Fruit fly (Drosophila melanogaster) whole organism, embryonic: ENCODE data around the gene CG31141.

Experiments
- Atf6 ChIP-seq: fragments of 200-800 bp; sonication (Bioruptor generic); IDR thresholded peaks from 2 replicates; pipeline ENCODE4 v1.3.6; 2022; ENCODE audit warnings: missing biosample characterization, missing genetic modification characterization
- CG12236 ChIP-seq: fragments of 200-800 bp; sonication (Bioruptor generic); optimal IDR thresholded peaks from 2 replicates; lab custom pipeline; 2016; ENCODE audit warnings: missing biosample characterization, missing genetic modification characterization
- CG1233 ChIP-seq: fragments of 200-800 bp; sonication (Bioruptor generic); optimal IDR thresholded peaks from 4 replicates; lab custom pipeline; 2018; ENCODE audit warnings: missing biosample characterization, mild to moderate bottlenecking, missing genetic modification characterization
- CG13296 ChIP-seq: fragments of 200-800 bp; sonication (Bioruptor generic); optimal IDR thresholded peaks from 3 replicates; lab custom pipeline; 2018; ENCODE audit warnings: missing biosample characterization, mild to moderate bottlenecking, missing genetic modification characterization
- CG13624 ChIP-seq: fragments of 200-800 bp; sonication (Bioruptor generic); optimal IDR thresholded peaks from 2 replicates; lab custom pipeline; 2016; ENCODE audit warnings: missing biosample characterization, missing genetic modification characterization
- CG14860 ChIP-seq: fragments of 200-800 bp; sonication (Bioruptor generic); IDR thresholded peaks from 3 replicates; pipeline ENCODE4 v1.3.6; 2022; ENCODE audit warnings: missing biosample characterization, missing genetic modification characterization; ENCODE audit not compliant: partially characterized antibody
- CG15479 ChIP-seq: fragments of 200-800 bp; sonication (Bioruptor generic); optimal IDR thresholded peaks from 3 replicates; lab custom pipeline; 2019; ENCODE audit warnings: missing biosample characterization, mild to moderate bottlenecking, missing genetic modification characterization, moderate library complexity
- CG1603 ChIP-seq: fragments of 200-800 bp; sonication (Bioruptor generic); optimal IDR thresholded peaks from 2 replicates; lab custom pipeline; 2019; ENCODE audit warnings: missing biosample characterization, mild to moderate bottlenecking, missing genetic modification characterization, moderate library complexity
- CG16863 ChIP-seq: fragments of 200-800 bp; sonication (Bioruptor generic); optimal IDR thresholded peaks from 3 replicates; lab custom pipeline; 2016; ENCODE audit warnings: missing biosample characterization, missing genetic modification characterization
- CG18011 ChIP-seq: fragments of 200-800 bp; sonication (Bioruptor generic); optimal IDR thresholded peaks from 2 replicates; lab custom pipeline; 2017; ENCODE audit warnings: missing biosample characterization, missing genetic modification characterization, mild to moderate bottlenecking, moderate library complexity, missing genotype
- CG2875 ChIP-seq: fragments of 200-800 bp; sonication (Bioruptor generic); optimal IDR thresholded peaks from 2 replicates; lab custom pipeline; 2017; ENCODE audit warnings: missing biosample characterization, mild to moderate bottlenecking, missing genetic modification characterization, missing genetic modification reagents
- CG2889 ChIP-seq: fragments of 200-800 bp; sonication (Bioruptor generic); IDR thresholded peaks from 3 replicates; pipeline ENCODE4 v1.3.6; 2022; ENCODE audit warnings: missing biosample characterization, missing genetic modification characterization
- CG31388 ChIP-seq: fragments of 200-800 bp; sonication (Bioruptor generic); optimal IDR thresholded peaks from 2 replicates; lab custom pipeline; 2016; ENCODE audit warnings: missing biosample characterization, missing genetic modification characterization
- CG4404 ChIP-seq: fragments of 200-800 bp; sonication (Bioruptor generic); IDR thresholded peaks from 2 replicates; pipeline ENCODE4 v1.3.6; 2022; ENCODE audit warnings: missing biosample characterization, missing genetic modification characterization
- CG8478 ChIP-seq: fragments of >200 bp; optimal IDR thresholded peaks from 2 replicates; lab custom pipeline; 2018
- CTCF ChIP-seq: fragments of 200-800 bp; sonication (Bioruptor generic); optimal IDR thresholded peaks from 2 replicates; lab custom pipeline; 2017; ENCODE audit warnings: missing biosample characterization, mild to moderate bottlenecking, missing genetic modification characterization, moderate library complexity
- CrebB ChIP-seq: fragments of 200-800 bp; sonication (Bioruptor generic); optimal IDR thresholded peaks from 3 replicates; lab custom pipeline; 2018; ENCODE audit warnings: missing biosample characterization, mild to moderate bottlenecking, missing genetic modification characterization
- Deaf1 ChIP-seq: fragments of 200-800 bp; optimal IDR thresholded peaks from 3 replicates; lab custom pipeline; 2019; ENCODE audit warnings: missing biosample characterization, mild to moderate bottlenecking, missing genetic modification characterization, moderate library complexity
- Dek ChIP-seq: fragments of 200-800 bp; sonication (Bioruptor generic); optimal IDR thresholded peaks from 3 replicates; lab custom pipeline; 2019; ENCODE audit warnings: missing biosample characterization, mild to moderate bottlenecking, missing genetic modification characterization, moderate library complexity
- Ets97D ChIP-seq: fragments of 200-800 bp; sonication (Bioruptor generic); optimal IDR thresholded peaks from 3 replicates; lab custom pipeline; 2016; ENCODE audit warnings: missing biosample characterization, missing genetic modification characterization
- Fer1 ChIP-seq: fragments of 200-800 bp; sonication (Bioruptor generic); optimal IDR thresholded peaks from 2 replicates; lab custom pipeline; 2017; ENCODE audit warnings: missing biosample characterization, mild to moderate bottlenecking, missing genetic modification characterization
- H15 ChIP-seq: fragments of 200-800 bp; sonication (Bioruptor generic); IDR thresholded peaks from 3 replicates; pipeline ENCODE4 v1.3.6; 2022; ENCODE audit warnings: missing biosample characterization, missing genetic modification characterization
- HHEX ChIP-seq: fragments of 200-800 bp; sonication (Bioruptor generic); optimal IDR thresholded peaks from 3 replicates; lab custom pipeline; 2017; ENCODE audit warnings: missing biosample characterization, mild to moderate bottlenecking, missing genetic modification characterization, missing genetic modification reagents
- Hr39 ChIP-seq: fragments of >200 bp; optimal IDR thresholded peaks from 2 replicates; lab custom pipeline; 2017
- Jarid2 ChIP-seq: fragments of 200-800 bp; sonication (Bioruptor generic); optimal IDR thresholded peaks from 3 replicates; lab custom pipeline; 2017; ENCODE audit warnings: mild to moderate bottlenecking, missing biosample characterization, missing genetic modification reagents, missing genetic modification characterization
- Max ChIP-seq: fragments of 200-800 bp; sonication (Bioruptor generic); optimal IDR thresholded peaks from 2 replicates; lab custom pipeline; 2016; ENCODE audit warnings: missing biosample characterization, mild to moderate bottlenecking, missing genetic modification characterization
- Nf-YB ChIP-seq: fragments of 200-800 bp; sonication (Bioruptor generic); optimal IDR thresholded peaks from 3 replicates; lab custom pipeline; 2019; ENCODE audit warnings: missing biosample characterization, mild to moderate bottlenecking, missing genetic modification characterization, moderate library complexity
- Sry-β ChIP-seq: fragments of 200-800 bp; sonication (Bioruptor generic); optimal IDR thresholded peaks from 2 replicates; lab custom pipeline; 2018; ENCODE audit warnings: missing biosample characterization, mild to moderate bottlenecking, missing genetic modification characterization, moderate library complexity
- Taf1 ChIP-seq: fragments of 200-800 bp; sonication (Bioruptor generic); IDR thresholded peaks from 2 replicates; pipeline ENCODE4 v1.3.6; 2022; ENCODE audit warnings: missing biosample characterization, missing genetic modification characterization
- Trl ChIP-seq, 3 experiments: fragments of >200 bp in 2 of 3; fragments of 200-800 bp in 1 of 3; sonication (Bioruptor generic) in 1 of 3; optimal IDR thresholded peaks; 2 replicates in 1 of 3; 3 replicates in 2 of 3; lab custom pipeline; 2016 to 2017; ENCODE audit warnings: missing biosample characterization in 1 of 3, missing genetic modification characterization in 1 of 3
- al ChIP-seq: fragments of 200-800 bp; sonication (Bioruptor generic); IDR thresholded peaks from 2 replicates; pipeline ENCODE4 v1.3.6; 2022; ENCODE audit warnings: missing biosample characterization, missing genetic modification characterization
- ash1 ChIP-seq: fragments of 200-800 bp; sonication (Bioruptor generic); optimal IDR thresholded peaks from 2 replicates; lab custom pipeline; 2018; ENCODE audit warnings: missing biosample characterization, mild to moderate bottlenecking, missing genetic modification characterization
- br ChIP-seq: fragments of >200 bp; optimal IDR thresholded peaks from 2 replicates; lab custom pipeline; 2017
- crc ChIP-seq: fragments of 200-800 bp; sonication (Bioruptor generic); optimal IDR thresholded peaks from 2 replicates; lab custom pipeline; 2016; ENCODE audit warnings: missing biosample characterization, missing genetic modification characterization
- dan ChIP-seq: fragments of 200-800 bp; sonication (Bioruptor generic); IDR thresholded peaks from 2 replicates; pipeline ENCODE4 v1.3.6; 2022; ENCODE audit warnings: missing biosample characterization, missing genetic modification characterization
- disco-r ChIP-seq: fragments of 200-800 bp; sonication (Bioruptor generic); optimal IDR thresholded peaks from 2 replicates; lab custom pipeline; 2016; ENCODE audit warnings: missing biosample characterization, missing genetic modification characterization
- ewg ChIP-seq: fragments of 200-800 bp; sonication (Bioruptor generic); optimal IDR thresholded peaks from 3 replicates; lab custom pipeline; 2017; ENCODE audit warnings: mild to moderate bottlenecking, missing biosample characterization, missing genetic modification reagents, missing genetic modification characterization
- fd102C ChIP-seq: fragments of 200-800 bp; sonication (Bioruptor generic); optimal IDR thresholded peaks from 2 replicates; lab custom pipeline; 2018; ENCODE audit warnings: missing biosample characterization, mild to moderate bottlenecking, missing genetic modification characterization, moderate library complexity
- ftz-f1 ChIP-seq: fragments of 200-800 bp; sonication (Bioruptor generic); optimal IDR thresholded peaks from 2 replicates; lab custom pipeline; 2016; ENCODE audit warnings: missing biosample characterization, missing genetic modification characterization
- gcm2 ChIP-seq: fragments of 200-800 bp; sonication (Bioruptor generic); optimal IDR thresholded peaks from 2 replicates; lab custom pipeline; 2016; ENCODE audit warnings: missing biosample characterization, missing genetic modification characterization
- kay ChIP-seq: fragments of 200-800 bp; sonication (Bioruptor generic); optimal IDR thresholded peaks from 2 replicates; lab custom pipeline; 2016; ENCODE audit warnings: missing biosample characterization, missing genetic modification characterization
- mam ChIP-seq: fragments of 200-800 bp; sonication (Bioruptor generic); optimal IDR thresholded peaks from 3 replicates; lab custom pipeline; 2016; ENCODE audit warnings: missing biosample characterization, missing genetic modification characterization
- pb ChIP-seq: fragments of 200-800 bp; sonication (Bioruptor generic); optimal IDR thresholded peaks from 3 replicates; lab custom pipeline; 2016; ENCODE audit warnings: missing biosample characterization, missing genetic modification characterization
- pnt ChIP-seq: fragments of 200-800 bp; sonication (Bioruptor generic); optimal IDR thresholded peaks from 3 replicates; lab custom pipeline; 2016; ENCODE audit warnings: missing biosample characterization, missing genetic modification characterization
- salm ChIP-seq: fragments of 200-800 bp; sonication (Bioruptor generic); optimal IDR thresholded peaks from 2 replicates; lab custom pipeline; 2018; ENCODE audit warnings: missing biosample characterization, mild to moderate bottlenecking, missing genetic modification characterization
- sob ChIP-seq: fragments of 200-800 bp; sonication (Bioruptor generic); IDR thresholded peaks from 2 replicates; pipeline ENCODE4 v1.3.6; 2022; ENCODE audit warnings: missing biosample characterization, missing genetic modification characterization
- toy ChIP-seq: fragments of 200-800 bp; sonication (Bioruptor generic); IDR thresholded peaks from 2 replicates; pipeline ENCODE4 v1.3.6; 2022; ENCODE audit warnings: missing biosample characterization, missing genetic modification characterization
- ttk ChIP-seq: fragments of 200-800 bp; sonication (Bioruptor generic); IDR thresholded peaks from 2 replicates; pipeline ENCODE4 v2.1.2; 2022; ENCODE audit warnings: missing biosample characterization, missing genetic modification characterization
- yki ChIP-seq: fragments of >200 bp; optimal IDR thresholded peaks from 3 replicates; lab custom pipeline; 2018
- zen ChIP-seq: fragments of 200-800 bp; sonication (Bioruptor generic); optimal IDR thresholded peaks from 3 replicates; lab custom pipeline; 2018; ENCODE audit warnings: missing biosample characterization, mild to moderate bottlenecking, missing genetic modification characterization, moderate library complexity
- zen2 ChIP-seq: fragments of 200-800 bp; sonication (Bioruptor generic); IDR thresholded peaks from 3 replicates; pipeline ENCODE4 v1.3.6; 2022; ENCODE audit warnings: missing biosample characterization, missing genetic modification characterization; ENCODE audit not compliant: partially characterized antibody
- zf30C ChIP-seq: fragments of 200-800 bp; sonication (Bioruptor generic); optimal IDR thresholded peaks from 3 replicates; lab custom pipeline; 2018; ENCODE audit warnings: missing biosample characterization, mild to moderate bottlenecking, missing genetic modification characterization
- zfh1 ChIP-seq: fragments of 200-800 bp; sonication (Bioruptor generic); IDR thresholded peaks from 3 replicates; pipeline ENCODE4 v1.3.6; 2022; ENCODE audit warnings: missing biosample characterization, missing genetic modification characterization
- zfh2 ChIP-seq: fragments of 200-800 bp; sonication (Bioruptor generic); optimal IDR thresholded peaks from 2 replicates; lab custom pipeline; 2016; ENCODE audit warnings: missing biosample characterization, missing genetic modification characterization

The CG31141 gene

dm6 chr3R:23889922-23890321, 33.2 kb upstream of the CG31141 start, which contains the start of gene Pli (continued):
- TF ChIP-seq gcm2 (GFP tag; lab: Kevin White, UChicago) = no peak
- TF ChIP-seq br (lab: Kevin White, UChicago) = no peak
- TF ChIP-seq salm (tag; lab: Kevin White, UChicago) = no peak
- no peak for TF ChIP-seq CG13296 (GFP tag; lab: Kevin White, UChicago)
- TF ChIP-seq CG18011 (GFP tag; lab: Kevin White, UChicago) = no peak
- TF ChIP-seq toy (GFP tag; lab: Robert Waterston, UW) = no peak
- peak; percentile 24 for TF ChIP-seq CrebB (tag; lab: Kevin White, UChicago)
- TF ChIP-seq HHEX (GFP tag; lab: Kevin White, UChicago) = no peak
- no peak for TF ChIP-seq CG16863 (GFP tag; lab: Kevin White, UChicago)
- TF ChIP-seq Nf-YB = no peak
- peak; percentile 42 for TF ChIP-seq CG13624 (GFP tag; lab: Kevin White, UChicago)
- no peak for TF ChIP-seq pb
- TF ChIP-seq CG12236 (GFP tag; lab: Kevin White, UChicago) = no peak
- TF ChIP-seq Fer1 = peak; percentile 44
- no peak for TF ChIP-seq CG1233 (GFP tag; lab: Kevin White, UChicago)
- no peak for TF ChIP-seq kay (GFP tag; lab: Kevin White, UChicago)
- no peak for TF ChIP-seq fd102C (GFP tag; lab: Kevin White, UChicago)
- no peak for TF ChIP-seq Sry-β (GFP tag; lab: Kevin White, UChicago)
- TF ChIP-seq ttk (GFP tag; lab: Robert Waterston, UW) = no peak
- TF ChIP-seq Ets97D (GFP tag; lab: Kevin White, UChicago) = peak; percentile 62
- no peak for TF ChIP-seq CG31388
- TF ChIP-seq Dek (tag; lab: Kevin White, UChicago) = peak; percentile 36
- peak; percentile 97 for TF ChIP-seq Jarid2 (GFP tag; lab: Kevin White, UChicago)
- no peak for TF ChIP-seq CG8478 (lab: Kevin White, UChicago)
- TF ChIP-seq Atf6 = no peak
- TF ChIP-seq al (GFP tag; lab: Robert Waterston, UW) = no peak
- TF ChIP-seq sob (GFP tag; lab: Robert Waterston, UW) = no peak
- peak; percentile 44 for TF ChIP-seq Deaf1 (tag; lab: Kevin White, UChicago)
- no peak for TF ChIP-seq zfh1 (GFP tag; lab: Robert Waterston, UW)
- no peak for TF ChIP-seq dan (GFP tag; lab: Robert Waterston, UW)
- TF ChIP-seq zfh2 (GFP tag; lab: Kevin White, UChicago) = no peak
- TF ChIP-seq CG2875 (GFP tag; lab: Kevin White, UChicago) = no peak
- TF ChIP-seq zf30C = no peak
- TF ChIP-seq Hr39 (lab: Kevin White, UChicago) = no peak
- TF ChIP-seq ewg (GFP tag; lab: Kevin White, UChicago) = no peak
- no peak for TF ChIP-seq mam
- peak; percentile 80 for TF ChIP-seq CG1603 (tag; lab: Kevin White, UChicago)
- peak; percentile 32 for TF ChIP-seq zen (tag; lab: Kevin White, UChicago)
- peak; percentile 56 for TF ChIP-seq CTCF (GFP tag; lab: Kevin White, UChicago)
- no peak for TF ChIP-seq zen2 (GFP tag; lab: Robert Waterston, UW)
- no peak for TF ChIP-seq yki (lab: Kevin White, UChicago)
- TF ChIP-seq ftz-f1 = peak; percentile 2
- no peak for TF ChIP-seq H15 (GFP tag; lab: Robert Waterston, UW)
- TF ChIP-seq CG4404 (GFP tag; lab: Robert Waterston, UW) = no peak
- TF ChIP-seq CG14860 (GFP tag; lab: Robert Waterston, UW) = no peak
- TF ChIP-seq Max (GFP tag; lab: Kevin White, UChicago) = no peak
- no peak for TF ChIP-seq CG2889 (GFP tag; lab: Robert Waterston, UW)
- no peak for TF ChIP-seq disco-r (GFP tag; lab: Kevin White, UChicago)
- no peak for TF ChIP-seq Taf1 (GFP tag; lab: Robert Waterston, UW)
- no peak for TF ChIP-seq CG15479 (GFP tag; lab: Kevin White, UChicago)
- TF ChIP-seq crc = no peak
- no peak for TF ChIP-seq pnt
- TF ChIP-seq Trl (optimal IDR thresholded peaks at IDR 0.05; lab: Kevin White, UChicago) = no peak
- no peak for TF ChIP-seq Trl (GFP tag; optimal IDR thresholded peaks at IDR 0.05; lab: Kevin White, UChicago)
- TF ChIP-seq ash1 (GFP tag; lab: Kevin White, UChicago) = peak; percentile 58
